Fruit fly (Drosophila melanogaster) whole organism, prepupa: ENCODE measurements around the gene Shawl.

Source experiments
- CG7368 ChIP-seq: fragments of 200-800 bp; sonication (Bioruptor generic); optimal IDR thresholded peaks from 3 replicates; lab custom pipeline; 2016; ENCODE audit warnings: missing biosample characterization, missing genetic modification characterization
- CG9139 ChIP-seq: fragments of 200-800 bp; sonication (Bioruptor generic); optimal IDR thresholded peaks from 3 replicates; lab custom pipeline; 2017; ENCODE audit warnings: missing biosample characterization, mild to moderate bottlenecking, missing genetic modification characterization
- OdsH ChIP-seq: fragments of 200-800 bp; sonication (Bioruptor generic); optimal IDR thresholded peaks from 3 replicates; lab custom pipeline; 2016; ENCODE audit warnings: missing biosample characterization, missing genetic modification characterization
- salr ChIP-seq, 2 experiments: fragments of 200-800 bp; sonication (Bioruptor generic); optimal IDR thresholded peaks; 3 replicates each; lab custom pipeline; 2016 to 2018; ENCODE audit warnings: missing biosample characterization in 2 of 2, missing genetic modification characterization in 2 of 2, mild to moderate bottlenecking in 1 of 2
- svp ChIP-seq: fragments of 200-800 bp; sonication (Bioruptor generic); peaks from one replicate; lab custom pipeline; 2016; ENCODE audit warnings: missing biosample characterization, missing genetic modification characterization

- TF ChIP-seq salr (GFP tag; optimal IDR thresholded peaks at IDR 0.05; lab: Kevin White, UChicago) (no peak), OdsH (GFP tag; lab: Kevin White, UChicago) (no peak), CG9139 (GFP tag; lab: Kevin White, UChicago) (no peak), CG7368 (GFP tag; lab: Kevin White, UChicago) (no peak), svp (no peak)
These were observed 39.6 kb upstream of the Shawl start for dm6 chr2L:9454369-9455054.
